Fruit fly (Drosophila melanogaster) whole organism, wandering third instar larva: ENCODE measurements around the gene CG43679.

Experiments
- CrebA ChIP-seq: fragments of 200-800 bp; sonication (Bioruptor generic); optimal IDR thresholded peaks from 2 replicates; lab custom pipeline; 2016; ENCODE audit warnings: missing biosample characterization, mild to moderate bottlenecking, missing genetic modification characterization, borderline replicate concordance
- OdsH ChIP-seq: fragments of 200-800 bp; sonication (Bioruptor generic); optimal IDR thresholded peaks from 2 replicates; lab custom pipeline; 2016; ENCODE audit warnings: missing biosample characterization, mild to moderate bottlenecking, missing genetic modification characterization
- dl ChIP-seq, 2 experiments: fragments of 175-275, 200-275 bp in 1 of 2; fragments of 200-275 bp in 1 of 2; sonication (Bioruptor generic); optimal IDR thresholded peaks; lab custom pipeline; 2018; ENCODE audit warnings: mild to moderate bottlenecking in 2 of 2, missing biosample characterization in 2 of 2, missing genetic modification characterization in 2 of 2, moderate library complexity in 2 of 2; ENCODE audit not compliant: partially characterized antibody in 2 of 2, insufficient read depth in 1 of 2
- dsf ChIP-seq: sonication (Bioruptor generic); optimal IDR thresholded peaks from 2 replicates; lab custom pipeline; 2016; ENCODE audit warnings: missing biosample characterization, missing genetic modification characterization, borderline replicate concordance
- ey ChIP-seq: fragments of 200-800 bp; sonication (Bioruptor generic); optimal IDR thresholded peaks from 2 replicates; lab custom pipeline; 2016; ENCODE audit warnings: missing biosample characterization, missing genetic modification characterization
- fru ChIP-seq: fragments of 200-800 bp; sonication (Bioruptor generic); optimal IDR thresholded peaks from 3 replicates; lab custom pipeline; 2016; ENCODE audit warnings: missing biosample characterization, mild to moderate bottlenecking, missing genetic modification characterization
- jim ChIP-seq: fragments of 175-275, 200-325 bp; sonication (Bioruptor generic); optimal IDR thresholded peaks from 2 replicates; lab custom pipeline; 2016; ENCODE audit warnings: missing biosample characterization, mild to moderate bottlenecking, missing genetic modification characterization
- pan ChIP-seq: fragments of >200 bp; optimal IDR thresholded peaks from 2 replicates; lab custom pipeline; 2017
- woc ChIP-seq: sonication (Bioruptor generic); optimal IDR thresholded peaks from 2 replicates; lab custom pipeline; 2016; ENCODE audit warnings: missing biosample characterization, mild to moderate bottlenecking, missing genetic modification characterization

- TF ChIP-seq fru (no peak), dsf (GFP tag; lab: Kevin White, UChicago) (no peak), CrebA (GFP tag; lab: Kevin White, UChicago) (no peak), woc (GFP tag; lab: Kevin White, UChicago) (no peak), pan (no peak), dl (GFP tag; optimal IDR thresholded peaks at IDR 0.05; lab: Kevin White, UChicago; ENCODE audit: insufficient read depth in 1 of 2, partially characterized antibody in 2 of 2) (no peak), jim (no peak), OdsH (GFP tag; lab: Kevin White, UChicago) (no peak), ey (GFP tag; lab: Kevin White, UChicago) (no peak)
Measured at dm6 chr3L:15047606-15048005, 3.6 kb downstream of the CG43679 start.
